Fruit fly (Drosophila melanogaster) whole organism, pupa: ENCODE measurements around the gene CG13599.

ENCODE experiments used
- CG10348 ChIP-seq: fragments of 200-800 bp; sonication (Bioruptor generic); IDR thresholded peaks from 2 replicates; pipeline ENCODE4 v1.3.6; 2022; ENCODE audit warnings: missing biosample characterization, missing genetic modification characterization
- CG14655 ChIP-seq: fragments of 200-800 bp; sonication (Bioruptor generic); optimal IDR thresholded peaks from 3 replicates; lab custom pipeline; 2017; ENCODE audit warnings: mild to moderate bottlenecking, missing biosample characterization, missing genetic modification reagents, missing genetic modification characterization
- CG17806 ChIP-seq: fragments of 200-800 bp; sonication (Bioruptor generic); optimal IDR thresholded peaks from 2 replicates; lab custom pipeline; 2018; ENCODE audit warnings: missing biosample characterization, mild to moderate bottlenecking, missing genetic modification characterization, moderate library complexity
- CG32121 ChIP-seq: fragments of 200-800 bp; sonication (Bioruptor generic); IDR thresholded peaks from 2 replicates; pipeline ENCODE4 v1.3.6; 2022; ENCODE audit warnings: missing biosample characterization, missing genetic modification characterization
- Ets98B ChIP-seq: fragments of 200-800 bp; sonication (Bioruptor generic); IDR thresholded peaks from 2 replicates; pipeline ENCODE4 v1.3.6; 2022; ENCODE audit warnings: missing biosample characterization, missing genetic modification characterization
- Snoo ChIP-seq: fragments of 200-800 bp; sonication (Bioruptor generic); optimal IDR thresholded peaks from 3 replicates; lab custom pipeline; 2017; ENCODE audit warnings: missing biosample characterization, mild to moderate bottlenecking, missing genetic modification characterization, inconsistent platforms
- fd96Ca ChIP-seq: fragments of 200-800 bp; sonication (Bioruptor generic); IDR thresholded peaks from 3 replicates; pipeline ENCODE4 v1.3.6; 2022; ENCODE audit warnings: missing biosample characterization, missing genetic modification characterization
- gl ChIP-seq: fragments of 200-800 bp; sonication (Bioruptor generic); optimal IDR thresholded peaks from 2 replicates; lab custom pipeline; 2018; ENCODE audit warnings: missing biosample characterization, mild to moderate bottlenecking, missing genetic modification characterization
- rn ChIP-seq: fragments of 200-800 bp; sonication (Bioruptor generic); IDR thresholded peaks from 2 replicates; pipeline ENCODE4 v1.3.6; 2022; ENCODE audit warnings: missing biosample characterization, missing genetic modification characterization

dm6 chr3R:23921701-23922501, 9.5 kb upstream of the CG13599 start:
- TF ChIP-seq fd96Ca (GFP tag; lab: Robert Waterston, UW) (peak; percentile 63; the same call in 1 of the 3 replicates), Ets98B (GFP tag; lab: Robert Waterston, UW) (peak; percentile 79), gl (tag; lab: Kevin White, UChicago) (no peak), Snoo (tag; lab: Kevin White, UChicago) (no peak), CG32121 (GFP tag; lab: Robert Waterston, UW) (peak; percentile 70), rn (0 out of 2 replicates have a peak, but pooled peaks have one; percentile 36), CG14655 (GFP tag; lab: Kevin White, UChicago) (no peak), CG10348 (GFP tag; lab: Robert Waterston, UW) (no peak), CG17806 (peak; percentile 70)
